Worm (Caenorhabditis elegans) whole organism, midembryonic: Measurements from ENCODE around the gene C12D12.3.

Experiments
- klf-2 ChIP-seq: fragments of 200-800 bp; sonication (Bioruptor generic); conservative IDR thresholded peaks from 2 replicates; pipeline ENCODE4 v1.3.6; 2022; ENCODE audit warnings: missing genetic modification reagents, missing genetic modification characterization, missing compliant biosample characterization
- ref-1 ChIP-seq: fragments of 200-800 bp; sonication (Bioruptor generic); conservative IDR thresholded peaks from 2 replicates; pipeline ENCODE4 v1.3.6; 2022; ENCODE audit warnings: missing genetic modification reagents, missing genetic modification characterization, missing compliant biosample characterization
- ztf-23 ChIP-seq: fragments of 200-800 bp; sonication (Bioruptor generic); IDR thresholded peaks from 2 replicates; pipeline ENCODE4 v1.3.6; 2022; ENCODE audit warnings: missing genetic modification reagents, missing genetic modification characterization, missing compliant biosample characterization
- ztf-29 ChIP-seq: fragments of 200-800 bp; sonication (Bioruptor generic); IDR thresholded peaks from 2 replicates; pipeline ENCODE4 v1.3.6; 2022; ENCODE audit warnings: missing genetic modification reagents, missing genetic modification characterization, missing compliant biosample characterization

- TF ChIP-seq klf-2 (GFP tag; lab: Robert Waterston, UW) (no peak), ref-1 (GFP tag; lab: Robert Waterston, UW) (no peak), ztf-23 (GFP tag; lab: Robert Waterston, UW) (no peak), ztf-29 (GFP tag; lab: Robert Waterston, UW) (no peak)
Measured at ce11 chrX:3494634-3495033, 5.5 kb downstream of the C12D12.3 start.
